Worm (Caenorhabditis elegans) whole organism, late embryonic: Measurements from ENCODE around the gene F10E7.2.
A peak's percentile ranks its signal among the peaks of the same experiment; 100 is the strongest.

Experiments used
- C08G9.2 ChIP-seq: sonication (generic microtip); optimal IDR thresholded peaks from 2 replicates; lab custom pipeline; 2016; ENCODE audit warnings: mild to moderate bottlenecking, missing genetic modification characterization, moderate library complexity, missing compliant biosample characterization
- F13H6.1 ChIP-seq: sonication (generic microtip); optimal IDR thresholded peaks from 2 replicates; lab custom pipeline; 2016; ENCODE audit warnings: missing genetic modification characterization, missing compliant biosample characterization
- K09A11.1 ChIP-seq: sonication (generic microtip); optimal IDR thresholded peaks from 2 replicates; lab custom pipeline; 2017; ENCODE audit warnings: antibody characterized with exemption, mild to moderate bottlenecking, missing genetic modification characterization, missing compliant biosample characterization; ENCODE audit not compliant: insufficient read depth
- Y22D7AL.16 ChIP-seq: sonication (generic microtip); optimal IDR thresholded peaks from 2 replicates; lab custom pipeline; 2016; ENCODE audit warnings: missing genetic modification characterization, missing compliant biosample characterization
- ahr-1 ChIP-seq: sonication (generic microtip); optimal IDR thresholded peaks from 2 replicates; lab custom pipeline; 2016; ENCODE audit warnings: missing genetic modification characterization, missing compliant biosample characterization
- ama-1 ChIP-seq: fragments of 150-350 bp; optimal IDR thresholded peaks from 2 replicates; lab custom pipeline; 2014
- ceh-14 ChIP-seq: sonication (generic microtip); optimal IDR thresholded peaks from 2 replicates; lab custom pipeline; 2016; ENCODE audit warnings: missing genotype, missing genetic modification characterization, missing compliant biosample characterization
- ceh-18 ChIP-seq: sonication (generic microtip); optimal IDR thresholded peaks from 2 replicates; lab custom pipeline; 2016; ENCODE audit warnings: missing genetic modification characterization, missing compliant biosample characterization
- ceh-19 ChIP-seq: fragments of 200-800 bp; sonication (Bioruptor generic); optimal IDR thresholded peaks from 2 replicates; lab custom pipeline; 2018; ENCODE audit warnings: mild to moderate bottlenecking, missing genetic modification characterization, missing compliant biosample characterization
- ceh-24 ChIP-seq: sonication (generic microtip); optimal IDR thresholded peaks from 2 replicates; lab custom pipeline; 2016; ENCODE audit warnings: mild to moderate bottlenecking, missing genetic modification characterization, missing compliant biosample characterization
- ceh-34 ChIP-seq: sonication (generic microtip); optimal IDR thresholded peaks from 2 replicates; lab custom pipeline; 2016; ENCODE audit warnings: mild to moderate bottlenecking, missing genetic modification characterization, missing compliant biosample characterization
- ceh-45 ChIP-seq: fragments of 200-800 bp; sonication (Bioruptor generic); IDR thresholded peaks from 2 replicates; pipeline ENCODE4 v1.3.6; 2022; ENCODE audit warnings: missing genetic modification reagents, missing genetic modification characterization, missing compliant biosample characterization
- ceh-6 ChIP-seq: fragments of 200-800 bp; sonication (Bioruptor generic); optimal IDR thresholded peaks from 2 replicates; lab custom pipeline; 2018; ENCODE audit warnings: mild to moderate bottlenecking, missing genetic modification characterization, missing compliant biosample characterization
- dmd-4 ChIP-seq: sonication (generic microtip); optimal IDR thresholded peaks from 2 replicates; lab custom pipeline; 2016; ENCODE audit warnings: borderline replicate concordance, missing genetic modification characterization, missing compliant biosample characterization
- elt-2 ChIP-seq: sonication (generic microtip); optimal IDR thresholded peaks from 2 replicates; lab custom pipeline; 2016; ENCODE audit warnings: missing genetic modification reagents, missing genetic modification characterization, missing compliant biosample characterization
- elt-4 ChIP-seq: sonication (generic microtip); optimal IDR thresholded peaks from 2 replicates; lab custom pipeline; 2016; ENCODE audit warnings: missing genetic modification characterization, missing compliant biosample characterization
- ets-4 ChIP-seq: sonication (generic microtip); optimal IDR thresholded peaks from 2 replicates; lab custom pipeline; 2016; ENCODE audit warnings: missing genetic modification characterization, missing compliant biosample characterization
- fkh-10 ChIP-seq: fragments of 150-350 bp; optimal IDR thresholded peaks from 2 replicates; lab custom pipeline; 2014; ENCODE audit warnings: missing biosample characterization, missing genetic modification reagents, missing genetic modification characterization
- fkh-6 ChIP-seq: sonication (generic microtip); optimal IDR thresholded peaks from 2 replicates; lab custom pipeline; 2016; ENCODE audit warnings: missing genetic modification characterization, missing compliant biosample characterization
- gmeb-2 ChIP-seq: sonication (generic microtip); optimal IDR thresholded peaks from 2 replicates; lab custom pipeline; 2016; ENCODE audit warnings: missing genetic modification characterization, inconsistent platforms, missing compliant biosample characterization
- hlh-15 ChIP-seq: sonication (generic microtip); optimal IDR thresholded peaks from 2 replicates; lab custom pipeline; 2016; ENCODE audit warnings: missing genetic modification characterization, missing compliant biosample characterization
- hlh-30 ChIP-seq: sonication (generic microtip); optimal IDR thresholded peaks from 2 replicates; lab custom pipeline; 2017; ENCODE audit warnings: antibody characterized with exemption, missing genetic modification characterization, missing compliant biosample characterization; ENCODE audit not compliant: insufficient read depth
- hlh-6 ChIP-seq: sonication (generic microtip); optimal IDR thresholded peaks from 2 replicates; lab custom pipeline; 2016; ENCODE audit warnings: missing genotype, missing genetic modification characterization, missing compliant biosample characterization
- lin-11 ChIP-seq: fragments of 200-800 bp; sonication (Bioruptor generic); optimal IDR thresholded peaks from 2 replicates; lab custom pipeline; 2018; ENCODE audit warnings: mild to moderate bottlenecking, missing genetic modification characterization, missing compliant biosample characterization
- mec-3 ChIP-seq: sonication (generic microtip); optimal IDR thresholded peaks from 2 replicates; lab custom pipeline; 2016; ENCODE audit warnings: borderline replicate concordance, missing genetic modification characterization, missing compliant biosample characterization
- odd-2 ChIP-seq: sonication (generic microtip); optimal IDR thresholded peaks from 2 replicates; lab custom pipeline; 2017; ENCODE audit warnings: antibody characterized with exemption, mild to moderate bottlenecking, missing genetic modification characterization, missing compliant biosample characterization
- pat-9 ChIP-seq: fragments of 200-800 bp; sonication (Bioruptor generic); optimal IDR thresholded peaks from 2 replicates; lab custom pipeline; 2018; ENCODE audit warnings: mild to moderate bottlenecking, missing genetic modification characterization, moderate library complexity, missing compliant biosample characterization
- pha-4 ChIP-seq: fragments of 150-350 bp; optimal IDR thresholded peaks from 2 replicates; lab custom pipeline; 2018; ENCODE audit warnings: missing biosample characterization, missing genetic modification reagents, missing genetic modification characterization
- pqm-1 ChIP-seq: sonication (generic microtip); optimal IDR thresholded peaks from 2 replicates; lab custom pipeline; 2016; ENCODE audit warnings: missing genetic modification characterization, missing compliant biosample characterization
- ref-2 ChIP-seq: sonication (generic microtip); optimal IDR thresholded peaks from 2 replicates; lab custom pipeline; 2016; ENCODE audit warnings: missing genetic modification characterization, missing compliant biosample characterization
- rnt-1 ChIP-seq: sonication (generic microtip); optimal IDR thresholded peaks from 2 replicates; lab custom pipeline; 2016; ENCODE audit warnings: missing genetic modification characterization, missing compliant biosample characterization
- sox-4 ChIP-seq: sonication (generic microtip); optimal IDR thresholded peaks from 2 replicates; lab custom pipeline; 2017; ENCODE audit warnings: mild to moderate bottlenecking, missing genetic modification characterization, inconsistent platforms, missing compliant biosample characterization
- syd-9 ChIP-seq: sonication (generic microtip); optimal IDR thresholded peaks from 2 replicates; lab custom pipeline; 2016; ENCODE audit warnings: mild to moderate bottlenecking, missing genetic modification characterization, moderate library complexity, missing compliant biosample characterization
- tbx-2 ChIP-seq: sonication (generic microtip); optimal IDR thresholded peaks from 2 replicates; lab custom pipeline; 2016; ENCODE audit warnings: missing genetic modification characterization, missing compliant biosample characterization
- tbx-7 ChIP-seq: sonication (generic microtip); optimal IDR thresholded peaks from 2 replicates; lab custom pipeline; 2016; ENCODE audit warnings: missing genotype, missing genetic modification characterization, missing compliant biosample characterization
- ttx-3 ChIP-seq: sonication (generic microtip); optimal IDR thresholded peaks from 2 replicates; lab custom pipeline; 2016; ENCODE audit warnings: missing genetic modification reagents, missing genetic modification characterization, missing compliant biosample characterization
- unc-86 ChIP-seq: sonication (generic microtip); optimal IDR thresholded peaks from 2 replicates; lab custom pipeline; 2016; ENCODE audit warnings: missing genetic modification characterization, missing compliant biosample characterization

The F10E7.2 gene

DNA sequence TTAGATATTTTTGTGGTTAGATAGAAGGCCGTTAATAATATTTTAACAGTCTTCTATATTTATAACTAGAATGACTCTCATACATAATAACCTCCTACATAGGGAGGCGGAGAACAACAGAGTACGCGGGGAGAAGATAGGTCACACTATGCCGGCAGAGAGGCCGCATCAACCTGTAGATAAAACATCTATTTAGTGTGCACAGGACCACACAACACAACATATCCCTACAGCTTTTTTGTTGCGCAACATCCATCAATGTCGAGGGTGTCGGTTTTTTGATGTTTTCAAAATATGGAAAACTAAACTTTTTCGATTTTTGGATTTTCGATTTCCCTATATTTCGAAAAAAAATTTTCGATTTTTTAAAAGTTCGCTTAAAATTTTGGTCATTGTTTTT is 31.2 kb upstream of the F10E7.2 start:
- TF ChIP-seq dmd-4 (tag; lab: Kevin White, UChicago) (no peak), ceh-14 (tag; lab: Kevin White, UChicago) (no peak), pha-4 (no peak), hlh-30 (tag; lab: Kevin White, UChicago) (no peak), elt-4 (tag; lab: Kevin White, UChicago) (no peak), sox-4 (tag; lab: Kevin White, UChicago) (no peak), ceh-45 (GFP tag; lab: Robert Waterston, UW) (no peak), ceh-19 (GFP tag; lab: Kevin White, UChicago) (no peak), elt-2 (tag; lab: Kevin White, UChicago) (no peak), rnt-1 (tag; lab: Kevin White, UChicago) (no peak), hlh-15 (tag; lab: Kevin White, UChicago) (no peak)

DNA sequence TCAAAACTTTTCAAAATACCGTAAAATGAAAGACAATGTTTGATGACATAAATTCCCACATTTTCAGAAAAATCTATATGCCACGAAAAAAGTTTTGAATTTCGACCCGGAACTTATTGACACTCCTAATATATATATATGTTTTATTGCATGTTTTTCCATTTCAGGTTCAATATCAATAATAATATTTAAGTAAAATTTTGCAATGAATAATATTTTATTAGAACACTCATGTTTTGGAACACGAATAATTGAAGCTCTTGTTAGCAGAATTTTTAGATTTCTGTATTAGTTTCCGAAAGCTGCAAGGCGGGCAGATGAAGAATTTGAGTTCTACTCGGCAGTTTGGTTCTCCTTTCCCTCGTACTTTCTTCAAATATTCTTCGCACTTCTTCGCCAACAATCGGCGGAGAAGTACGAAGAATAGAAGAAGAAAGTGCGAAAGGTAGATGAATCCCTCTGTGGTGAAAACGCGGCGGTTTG is 28.7 kb upstream of the F10E7.2 start, which contains the start of gene T02G5.3:
TSS of gene T02G5.3 (plus strand) at position 51 of the 483 bp plus-strand sequence.
- TF ChIP-seq ama-1 (lab: Kevin White, UChicago) (peak; percentile 73), ceh-24 (tag; lab: Kevin White, UChicago) (no peak)

DNA sequence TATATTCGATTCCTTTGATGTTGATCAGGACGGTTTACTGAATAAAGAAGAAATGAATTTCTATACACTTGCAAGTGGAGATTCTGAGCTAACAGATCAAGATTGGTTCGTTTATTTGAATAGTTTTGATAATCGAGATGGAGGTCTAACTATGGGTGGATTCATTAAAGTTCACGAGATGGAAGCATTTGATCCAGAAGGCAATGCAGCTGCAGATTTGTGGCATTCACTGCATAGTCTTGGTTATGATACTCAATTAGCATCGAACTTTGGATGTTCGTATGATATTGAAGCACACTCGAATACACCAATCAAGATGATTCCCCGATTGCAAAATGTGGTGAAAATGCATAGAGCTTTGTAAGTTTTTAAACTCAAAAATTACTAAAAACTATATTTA is 26.1 kb upstream of the F10E7.2 start:
- TF ChIP-seq mec-3 (tag; lab: Kevin White, UChicago) (no peak), hlh-30 (tag; lab: Kevin White, UChicago) (no peak), gmeb-2 (tag; lab: Kevin White, UChicago) (no peak), tbx-2 (no peak), hlh-6 (tag; lab: Kevin White, UChicago) (no peak), ahr-1 (tag; lab: Kevin White, UChicago) (no peak), unc-86 (tag; lab: Kevin White, UChicago) (no peak), ceh-34 (tag; lab: Kevin White, UChicago) (no peak), rnt-1 (tag; lab: Kevin White, UChicago) (no peak), odd-2 (tag; lab: Kevin White, UChicago) (no peak), pat-9 (no peak), lin-11 (tag; lab: Kevin White, UChicago) (no peak), elt-4 (tag; lab: Kevin White, UChicago) (no peak), C08G9.2 (no peak), ttx-3 (no peak), ceh-6 (GFP tag; lab: Kevin White, UChicago) (no peak)
- TF ChIP-seq, all 69 proteins: peak for 0

DNA sequence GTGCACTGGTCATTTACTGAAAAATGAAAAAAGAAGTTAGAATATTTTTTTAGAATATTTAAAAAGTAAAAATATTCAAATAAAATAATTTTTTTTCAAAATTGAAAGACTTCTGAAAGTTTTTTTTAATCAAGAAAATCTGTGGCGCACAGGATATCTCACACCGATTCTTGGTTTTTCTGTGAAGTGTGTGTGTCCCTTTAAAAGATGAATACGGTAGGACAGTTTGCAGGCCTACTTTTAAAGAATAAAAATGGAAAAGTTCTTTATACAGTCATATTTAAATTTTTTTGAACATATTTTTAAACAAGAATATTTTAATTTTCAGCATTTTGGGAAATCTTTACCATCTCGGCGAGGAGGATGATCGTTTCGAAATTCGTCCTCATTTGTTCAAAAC is 23.5 kb upstream of the F10E7.2 start, which contains the start of gene mct-5:
TSS of gene mct-5 (minus strand) at position 16 of the 400 bp plus-strand sequence.
- no peak for TF ChIP-seq mec-3 (tag; lab: Kevin White, UChicago)
- TF ChIP-seq Y22D7AL.16 (tag; lab: Kevin White, UChicago): no peak
- TF ChIP-seq ttx-3: no peak
- no peak for TF ChIP-seq pha-4
- no peak for TF ChIP-seq C08G9.2

DNA sequence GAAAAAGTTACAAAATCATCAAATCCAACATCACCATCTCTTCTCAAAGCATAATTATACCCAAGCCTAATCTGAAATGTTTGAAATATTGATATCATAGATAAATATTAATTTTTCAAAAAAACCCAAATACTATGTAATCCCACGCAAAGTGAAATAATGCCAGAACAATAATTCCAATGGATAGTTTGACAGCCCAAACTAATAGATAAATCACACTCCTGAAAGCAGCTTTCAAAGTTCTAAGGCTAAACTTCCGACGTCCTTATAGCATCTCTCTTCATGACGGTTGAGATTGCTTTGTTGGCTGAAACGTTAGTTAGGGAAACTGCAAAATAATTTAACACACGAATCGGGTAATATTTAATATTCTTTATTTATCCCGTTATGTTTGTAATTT is 22.8 kb upstream of the F10E7.2 start:
- TF ChIP-seq fkh-10 (GFP tag; lab: Kevin White, UChicago) (no peak), mec-3 (tag; lab: Kevin White, UChicago) (no peak), syd-9 (no peak), ets-4 (tag; lab: Kevin White, UChicago) (no peak), tbx-7 (no peak), pqm-1 (no peak), ttx-3 (no peak), ceh-18 (tag; lab: Kevin White, UChicago) (no peak), gmeb-2 (tag; lab: Kevin White, UChicago) (no peak), F13H6.1 (tag; lab: Kevin White, UChicago) (no peak), ref-2 (tag; lab: Kevin White, UChicago) (no peak), ama-1 (lab: Kevin White, UChicago) (no peak), odd-2 (tag; lab: Kevin White, UChicago) (no peak), K09A11.1 (no peak), hlh-6 (tag; lab: Kevin White, UChicago) (no peak), C08G9.2 (no peak), fkh-6 (tag; lab: Kevin White, UChicago) (no peak), elt-4 (tag; lab: Kevin White, UChicago) (no peak)
- TF ChIP-seq, all 69 proteins: peak for 0
